Worm (Caenorhabditis elegans) whole organism, L4 larva: ENCODE measurements around the gene rol-1.

ENCODE experiments used
- R02D3.7 ChIP-seq: fragments of 150-350 bp; sonication (generic microtip); optimal IDR thresholded peaks from 3 replicates; lab custom pipeline; 2014; ENCODE audit warnings: missing biosample characterization, missing genetic modification characterization
- aly-2 ChIP-seq: sonication (generic microtip); optimal IDR thresholded peaks from 2 replicates; lab custom pipeline; 2018; ENCODE audit warnings: missing biosample characterization, missing genetic modification characterization
- ama-1 ChIP-seq: fragments of 150-350 bp; optimal IDR thresholded peaks from 2 replicates; lab custom pipeline; 2014; ENCODE audit warnings: inconsistent platforms, mixed read lengths
- daf-16 ChIP-seq, 3 experiments: sonication (generic microtip); optimal IDR thresholded peaks; 2 replicates each; lab custom pipeline; 2016 to 2017; ENCODE audit warnings: missing genetic modification characterization in 3 of 3, missing genetic modification reagents in 3 of 3, mild to moderate bottlenecking in 2 of 3, missing compliant biosample characterization in 2 of 3, missing biosample characterization in 1 of 3, moderate library complexity in 1 of 3
- lin-39 ChIP-seq: fragments of 150-350 bp; optimal IDR thresholded peaks from 2 replicates; lab custom pipeline; 2014; ENCODE audit warnings: missing biosample characterization, missing genetic modification reagents, missing genetic modification characterization
- lsy-2 ChIP-seq, 2 experiments: fragments of 150-350 bp in 1 of 2; sonication (generic microtip) in 1 of 2; optimal IDR thresholded peaks; 2 replicates each; lab custom pipeline; 2014 to 2017; ENCODE audit warnings: missing biosample characterization in 2 of 2, missing genetic modification characterization in 2 of 2
- nhr-237 ChIP-seq: sonication (generic microtip); optimal IDR thresholded peaks from 2 replicates; lab custom pipeline; 2017; ENCODE audit warnings: missing biosample characterization, missing genetic modification characterization
- nhr-28 ChIP-seq: fragments of 150-350 bp; optimal IDR thresholded peaks from 2 replicates; lab custom pipeline; 2014; ENCODE audit warnings: missing biosample characterization, missing genetic modification characterization
- saeg-2 ChIP-seq: fragments of 200-800 bp; sonication (Bioruptor generic); IDR thresholded peaks from 2 replicates; pipeline ENCODE4 v1.3.6; 2022; ENCODE audit warnings: missing genetic modification reagents, missing genetic modification characterization, missing compliant biosample characterization
- unc-62 ChIP-seq, 3 experiments: fragments of 150-350 bp in 1 of 3; sonication (generic microtip); optimal IDR thresholded peaks in 2 of 3; peaks in 1 of 3; 1 replicate in 1 of 3; 2 replicates in 2 of 3; lab custom pipeline; 2014 to 2017; ENCODE audit warnings: missing biosample characterization in 3 of 3, missing genetic modification characterization in 3 of 3, missing genetic modification reagents in 3 of 3, missing genotype in 1 of 3
- zfp-2 ChIP-seq: sonication (generic microtip); optimal IDR thresholded peaks from 2 replicates; lab custom pipeline; 2016; ENCODE audit warnings: mild to moderate bottlenecking, missing genetic modification characterization, missing compliant biosample characterization

ce11 chrII:12202281-12202680, 29.9 kb downstream of the rol-1 start, which contains the start of gene trpp-5:
- TF ChIP-seq zfp-2 (tag; lab: Kevin White, UChicago): no peak
- no peak for TF ChIP-seq ama-1 (lab: Kevin White, UChicago)
- no peak for TF ChIP-seq saeg-2 (GFP tag; lab: Robert Waterston, UW)
- TF ChIP-seq nhr-237 (tag; lab: Kevin White, UChicago): no peak
- no peak for TF ChIP-seq daf-16 (GFP tag; optimal IDR thresholded peaks at IDR 0.05; lab: Kevin White, UChicago)
- no peak for TF ChIP-seq daf-16 (tag; optimal IDR thresholded peaks at IDR 0.05; lab: Kevin White, UChicago)
- TF ChIP-seq unc-62 (GFP tag; optimal IDR thresholded peaks at IDR 0.05 in 1 of 2; lab: Kevin White, UChicago): no peak
- TF ChIP-seq unc-62 (tag; optimal IDR thresholded peaks at IDR 0.05; lab: Kevin White, UChicago): no peak
- no peak for TF ChIP-seq aly-2
- TF ChIP-seq nhr-28 (tag; lab: Kevin White, UChicago): no peak
- no peak for TF ChIP-seq lin-39 (tag; lab: Kevin White, UChicago)
- TF ChIP-seq lsy-2 (tag; optimal IDR thresholded peaks at IDR 0.05; lab: Kevin White, UChicago): no peak
- TF ChIP-seq R02D3.7 (tag; lab: Kevin White, UChicago): no peak
